Worm (Caenorhabditis elegans) whole organism, young adult: ENCODE data around the gene abts-4.
A peak's percentile ranks its signal among the peaks of the same experiment; 100 is the strongest.

Experiments used
- B0019.2 ChIP-seq: fragments of 200-800 bp; sonication (Bioruptor generic); conservative IDR thresholded peaks from 2 replicates; pipeline ENCODE4 v1.3.6; 2022; ENCODE audit warnings: missing genetic modification reagents, missing genetic modification characterization, missing compliant biosample characterization
- B0035.1 ChIP-seq: sonication (generic microtip); optimal IDR thresholded peaks from 2 replicates; lab custom pipeline; 2016; ENCODE audit warnings: missing genetic modification characterization, mild to moderate bottlenecking, missing compliant biosample characterization, missing genotype, missing genetic modification reagents
- F23B12.7 ChIP-seq: sonication (generic microtip); optimal IDR thresholded peaks from 2 replicates; lab custom pipeline; 2017; ENCODE audit warnings: missing genetic modification characterization, mild to moderate bottlenecking, missing compliant biosample characterization, antibody characterized with exemption, moderate library complexity; ENCODE audit not compliant: insufficient read depth
- F57A8.1 ChIP-seq: fragments of 200-800 bp; sonication (Bioruptor generic); optimal IDR thresholded peaks from 2 replicates; lab custom pipeline; 2018; ENCODE audit warnings: mild to moderate bottlenecking, missing genetic modification characterization, moderate library complexity, missing compliant biosample characterization
- T26A5.8 ChIP-seq: sonication (generic microtip); optimal IDR thresholded peaks from 2 replicates; lab custom pipeline; 2016; ENCODE audit warnings: missing genetic modification characterization, missing compliant biosample characterization
- Y79H2A.3 ChIP-seq: fragments of 200-800 bp; sonication (Bioruptor generic); conservative IDR thresholded peaks from 2 replicates; pipeline ENCODE4 v1.3.6; 2022; ENCODE audit warnings: missing genetic modification reagents, missing genetic modification characterization, missing compliant biosample characterization
- Y95B8A.8 ChIP-seq: fragments of 200-800 bp; sonication (Bioruptor generic); IDR thresholded peaks from 2 replicates; pipeline ENCODE4 v1.3.6; 2022; ENCODE audit warnings: missing genetic modification reagents, missing genetic modification characterization, missing compliant biosample characterization
- ZK185.1 ChIP-seq: sonication (generic microtip); optimal IDR thresholded peaks from 2 replicates; lab custom pipeline; 2016; ENCODE audit warnings: mild to moderate bottlenecking, missing genetic modification characterization, missing compliant biosample characterization; ENCODE audit not compliant: poor library complexity, severe bottlenecking
- ama-1 ChIP-seq, 3 experiments: fragments of 150-350 bp in 1 of 3; sonication (generic microtip) in 2 of 3; optimal IDR thresholded peaks; 2 replicates each; lab custom pipeline; 2014 to 2018; ENCODE audit warnings: missing biosample characterization in 2 of 3, missing genetic modification characterization in 2 of 3, missing genetic modification reagents in 2 of 3
- aptf-3 ChIP-seq: fragments of 200-800 bp; sonication (Bioruptor generic); IDR thresholded peaks from 2 replicates; pipeline ENCODE4 v1.3.6; 2022; ENCODE audit warnings: missing genetic modification characterization, missing compliant biosample characterization
- atf-7 ChIP-seq: sonication (generic microtip); optimal IDR thresholded peaks from 2 replicates; lab custom pipeline; 2017; ENCODE audit warnings: mild to moderate bottlenecking, missing genetic modification characterization, missing compliant biosample characterization
- attf-3 ChIP-seq: fragments of 200-800 bp; sonication (Bioruptor generic); conservative IDR thresholded peaks from 2 replicates; pipeline ENCODE4 v1.3.6; 2022; ENCODE audit warnings: missing genetic modification reagents, missing genetic modification characterization, missing compliant biosample characterization
- attf-6 ChIP-seq: fragments of 200-800 bp; sonication (Bioruptor generic); IDR thresholded peaks from 2 replicates; pipeline ENCODE4 v1.3.6; 2022; ENCODE audit warnings: missing genetic modification reagents, missing genetic modification characterization, missing compliant biosample characterization
- cebp-1 ChIP-seq, 2 experiments: fragments of 200-800 bp in 1 of 2; sonication (Bioruptor generic) in 1 of 2; sonication (generic microtip) in 1 of 2; IDR thresholded peaks in 1 of 2; optimal IDR thresholded peaks in 1 of 2; 2 replicates each; pipeline versions ENCODE4 v1.3.6 to Lab custom; 2017 to 2022; ENCODE audit warnings: missing compliant biosample characterization in 2 of 2, missing genetic modification characterization in 2 of 2, mild to moderate bottlenecking in 1 of 2, missing genetic modification reagents in 1 of 2, moderate library complexity in 1 of 2
- ceh-27 ChIP-seq: fragments of 200-800 bp; sonication (Bioruptor generic); optimal IDR thresholded peaks from 2 replicates; lab custom pipeline; 2018; ENCODE audit warnings: mild to moderate bottlenecking, missing genetic modification characterization, moderate library complexity, missing compliant biosample characterization
- chd-7 ChIP-seq: sonication (generic microtip); optimal IDR thresholded peaks from 2 replicates; lab custom pipeline; 2016; ENCODE audit warnings: mild to moderate bottlenecking, missing genetic modification characterization, moderate library complexity, missing compliant biosample characterization
- die-1 ChIP-seq: sonication (generic microtip); optimal IDR thresholded peaks from 2 replicates; lab custom pipeline; 2016; ENCODE audit warnings: missing genotype, mild to moderate bottlenecking, missing genetic modification characterization, missing compliant biosample characterization
- dox-1 ChIP-seq: fragments of 200-800 bp; sonication (Bioruptor generic); IDR thresholded peaks from 2 replicates; pipeline ENCODE4 v1.3.6; 2022; ENCODE audit warnings: missing genetic modification reagents, missing genetic modification characterization, missing compliant biosample characterization
- dpl-1 ChIP-seq: fragments of 150-350 bp; optimal IDR thresholded peaks from 2 replicates; lab custom pipeline; 2014; ENCODE audit warnings: missing biosample characterization, missing genetic modification reagents, missing genetic modification characterization
- fkh-3 ChIP-seq: sonication (generic microtip); optimal IDR thresholded peaks from 2 replicates; lab custom pipeline; 2016; ENCODE audit warnings: mild to moderate bottlenecking, missing genetic modification characterization, missing compliant biosample characterization
- hmg-20 ChIP-seq: fragments of 200-800 bp; sonication (Bioruptor generic); IDR thresholded peaks from 2 replicates; pipeline ENCODE4 v1.3.6; 2022; ENCODE audit warnings: missing genetic modification reagents, missing genetic modification characterization, missing compliant biosample characterization
- lag-1 ChIP-seq: fragments of 200-800 bp; sonication (Bioruptor generic); IDR thresholded peaks from 2 replicates; pipeline ENCODE4 v1.3.6; 2022; ENCODE audit warnings: missing genetic modification reagents, missing genetic modification characterization, missing compliant biosample characterization
- let-526 ChIP-seq: fragments of 200-800 bp; sonication (Bioruptor generic); IDR thresholded peaks from 2 replicates; pipeline ENCODE4 v1.3.6; 2022; ENCODE audit warnings: missing genetic modification reagents, missing genetic modification characterization, missing compliant biosample characterization
- let-607 ChIP-seq, 2 experiments: fragments of 200-800 bp in 1 of 2; sonication (Bioruptor generic) in 1 of 2; sonication (generic microtip) in 1 of 2; optimal IDR thresholded peaks; 2 replicates each; lab custom pipeline; 2016 to 2018; ENCODE audit warnings: mild to moderate bottlenecking in 2 of 2, missing compliant biosample characterization in 2 of 2, missing genetic modification characterization in 2 of 2, moderate library complexity in 2 of 2, missing genotype in 1 of 2
- lin-26 ChIP-seq: fragments of 200-800 bp; sonication (Bioruptor generic); IDR thresholded peaks from 2 replicates; pipeline ENCODE4 v1.3.6; 2022; ENCODE audit warnings: missing genetic modification reagents, missing genetic modification characterization, missing compliant biosample characterization
- lin-35 ChIP-seq, 3 experiments: fragments of 150-350 bp in 2 of 3; sonication (generic microtip) in 1 of 3; optimal IDR thresholded peaks; 2 replicates each; lab custom pipeline; 2014 to 2018; ENCODE audit warnings: missing biosample characterization in 3 of 3, missing genetic modification characterization in 3 of 3, missing genetic modification reagents in 3 of 3
- madf-10 ChIP-seq: sonication (generic microtip); optimal IDR thresholded peaks from 2 replicates; lab custom pipeline; 2016; ENCODE audit warnings: mild to moderate bottlenecking, missing genetic modification characterization, missing compliant biosample characterization
- madf-8 ChIP-seq: fragments of 200-800 bp; sonication (Bioruptor generic); conservative IDR thresholded peaks from 2 replicates; pipeline ENCODE4 v1.3.6; 2022; ENCODE audit warnings: missing genetic modification reagents, missing genetic modification characterization, missing compliant biosample characterization
- mel-28 ChIP-seq: sonication (generic microtip); optimal IDR thresholded peaks from 2 replicates; lab custom pipeline; 2016; ENCODE audit warnings: borderline replicate concordance, mild to moderate bottlenecking, missing genetic modification characterization, missing compliant biosample characterization
- nhr-120 ChIP-seq: fragments of 200-800 bp; sonication (Bioruptor generic); IDR thresholded peaks from 2 replicates; pipeline ENCODE4 v1.3.6; 2022; ENCODE audit warnings: missing genetic modification characterization, missing compliant biosample characterization
- nhr-179 ChIP-seq: sonication (generic microtip); optimal IDR thresholded peaks from 2 replicates; lab custom pipeline; 2016; ENCODE audit warnings: mild to moderate bottlenecking, missing genetic modification characterization, missing compliant biosample characterization
- nhr-80 ChIP-seq: sonication (generic microtip); optimal IDR thresholded peaks from 2 replicates; lab custom pipeline; 2016; ENCODE audit warnings: missing genetic modification characterization, missing compliant biosample characterization
- pbrm-1 ChIP-seq: fragments of 200-800 bp; sonication (Bioruptor generic); IDR thresholded peaks from 2 replicates; pipeline ENCODE4 v1.3.6; 2022; ENCODE audit warnings: missing genetic modification reagents, missing genetic modification characterization, missing compliant biosample characterization
- snpc-1.3 ChIP-seq: sonication (generic microtip); optimal IDR thresholded peaks from 2 replicates; lab custom pipeline; 2017; ENCODE audit warnings: missing genetic modification characterization, mild to moderate bottlenecking, missing compliant biosample characterization, antibody characterized with exemption, moderate library complexity, missing genotype, missing genetic modification reagents; ENCODE audit not compliant: insufficient read depth
- snpc-4 ChIP-seq, 5 experiments: fragments of 150-350 bp in 1 of 5; sonication (generic microtip) in 4 of 5; optimal IDR thresholded peaks; 2 replicates each; lab custom pipeline; 2014 to 2018; ENCODE audit warnings: missing genetic modification characterization in 5 of 5, missing biosample characterization in 3 of 5, antibody characterized with exemption in 2 of 5, mild to moderate bottlenecking in 2 of 5, missing compliant biosample characterization in 2 of 5, missing genotype in 2 of 5, moderate library complexity in 2 of 5, missing genetic modification reagents in 1 of 5
- tbp1 ChIP-seq: fragments of 200-800 bp; sonication (Bioruptor generic); optimal IDR thresholded peaks from 2 replicates; lab custom pipeline; 2018; ENCODE audit warnings: mild to moderate bottlenecking, missing genetic modification characterization, missing compliant biosample characterization
- zim-3 ChIP-seq: sonication (generic microtip); optimal IDR thresholded peaks from 2 replicates; lab custom pipeline; 2017; ENCODE audit warnings: mild to moderate bottlenecking, missing genetic modification characterization, moderate library complexity, missing compliant biosample characterization
- ztf-6 ChIP-seq: fragments of 200-800 bp; sonication (Bioruptor generic); IDR thresholded peaks from 2 replicates; pipeline ENCODE4 v1.3.6; 2022; ENCODE audit warnings: missing genetic modification reagents, missing genetic modification characterization, missing compliant biosample characterization

abts-4 gene

ce11 chrX:6808239-6808638 is 46.7 kb upstream of the abts-4 start:
- TF ChIP-seq snpc-1.3 (tag; lab: Kevin White, UChicago): no peak
- no peak for TF ChIP-seq attf-6 (GFP tag; lab: Robert Waterston, UW)
- TF ChIP-seq dox-1: no peak
- TF ChIP-seq attf-3 (GFP tag; lab: Robert Waterston, UW): no peak
- no peak for TF ChIP-seq lag-1 (GFP tag; lab: Robert Waterston, UW)
- no peak for TF ChIP-seq hmg-20 (GFP tag; lab: Robert Waterston, UW)
- no peak for TF ChIP-seq dpl-1
- TF ChIP-seq snpc-4 (GFP tag; optimal IDR thresholded peaks at IDR 0.05; lab: Kevin White, UChicago): no peak
- no peak for TF ChIP-seq snpc-4 (tag; optimal IDR thresholded peaks at IDR 0.05; lab: Kevin White, UChicago)
- TF ChIP-seq mel-28 (tag; lab: Kevin White, UChicago): no peak
- TF ChIP-seq die-1 (tag; lab: Kevin White, UChicago): no peak

- TF ChIP-seq madf-10 (tag; lab: Kevin White, UChicago) (no peak), nhr-120 (GFP tag; lab: Robert Waterston, UW) (no peak), attf-3 (GFP tag; lab: Robert Waterston, UW) (no peak), lin-35 (GFP tag; optimal IDR thresholded peaks at IDR 0.05; lab: Kevin White, UChicago) (peak in 1 of 3 experiments; percentile 6), madf-8 (GFP tag; lab: Robert Waterston, UW) (no peak), F57A8.1 (no peak), ztf-6 (GFP tag; lab: Robert Waterston, UW) (no peak), cebp-1 (GFP tag; IDR thresholded peaks at IDR 0.05; lab: Robert Waterston, UW) (no peak), cebp-1 (tag; optimal IDR thresholded peaks at IDR 0.05; lab: Kevin White, UChicago) (peak; percentile 29), ama-1 (optimal IDR thresholded peaks at IDR 0.05; lab: Kevin White, UChicago) (no peak), ama-1 (GFP tag; optimal IDR thresholded peaks at IDR 0.05; lab: Kevin White, UChicago) (no peak), tbp1 (no peak), ceh-27 (no peak), atf-7 (tag; lab: Kevin White, UChicago) (peak; percentile 1), nhr-179 (tag; lab: Kevin White, UChicago) (no peak), nhr-80 (tag; lab: Kevin White, UChicago) (peak; percentile 52), let-607 (tag; optimal IDR thresholded peaks at IDR 0.05; lab: Kevin White, UChicago) (peak in 1 of 2 experiments; percentile 25), F23B12.7 (tag; lab: Kevin White, UChicago) (no peak), ZK185.1 (no peak), pbrm-1 (GFP tag; lab: Robert Waterston, UW) (no peak)
These were observed 45.8 kb upstream of the abts-4 start for ce11 chrX:6807137-6807861.

- TF ChIP-seq Y95B8A.8: no peak
These were observed 44.9 kb upstream of the abts-4 start, which contains the start of gene atg-2 for ce11 chrX:6806463-6806862. TSS of gene atg-2 (plus strand) at chrX:6806763.

ce11 chrX:6805427-6805826 is 43.9 kb upstream of the abts-4 start:
- TF ChIP-seq ceh-27 (no peak), chd-7 (tag; lab: Kevin White, UChicago) (no peak), lin-26 (GFP tag; lab: Robert Waterston, UW) (no peak), Y79H2A.3 (GFP tag; lab: Robert Waterston, UW) (no peak), ama-1 (optimal IDR thresholded peaks at IDR 0.05; lab: Kevin White, UChicago) (no peak), ama-1 (GFP tag; optimal IDR thresholded peaks at IDR 0.05; lab: Kevin White, UChicago) (no peak), B0035.1 (tag; lab: Kevin White, UChicago) (no peak), zim-3 (tag; lab: Kevin White, UChicago) (no peak), dpl-1 (no peak), T26A5.8 (tag; lab: Kevin White, UChicago) (no peak), B0019.2 (GFP tag; lab: Robert Waterston, UW) (no peak), aptf-3 (GFP tag; lab: Robert Waterston, UW) (no peak), fkh-3 (tag; lab: Kevin White, UChicago) (no peak), lin-35 (GFP tag; optimal IDR thresholded peaks at IDR 0.05; lab: Kevin White, UChicago) (no peak), let-526 (no peak)
